Fruit fly (Drosophila melanogaster) whole organism, adult: ENCODE measurements around the gene bif.

Experiments
- CG11617 ChIP-seq: fragments of 200-800 bp; sonication (Bioruptor generic); optimal IDR thresholded peaks from 2 replicates; lab custom pipeline; 2017; ENCODE audit warnings: mild to moderate bottlenecking, missing biosample characterization, missing genetic modification reagents, missing genetic modification characterization
- CG12768 ChIP-seq: fragments of 200-800 bp; sonication (Bioruptor generic); optimal IDR thresholded peaks from 2 replicates; lab custom pipeline; 2017; ENCODE audit warnings: missing biosample characterization, missing genetic modification characterization, mild to moderate bottlenecking, moderate library complexity, missing genetic modification reagents
- CG14711 ChIP-seq: fragments of 200-800 bp; sonication (Bioruptor generic); optimal IDR thresholded peaks from 2 replicates; lab custom pipeline; 2018; ENCODE audit warnings: missing biosample characterization, mild to moderate bottlenecking, missing genetic modification characterization, moderate library complexity
- CG1620 ChIP-seq: fragments of 200-800 bp; sonication (Bioruptor generic); optimal IDR thresholded peaks from 2 replicates; lab custom pipeline; 2016; ENCODE audit warnings: missing biosample characterization, missing genetic modification characterization
- CG33017 ChIP-seq: fragments of 200-800 bp; sonication (Bioruptor generic); optimal IDR thresholded peaks from 2 replicates; lab custom pipeline; 2018; ENCODE audit warnings: missing biosample characterization, mild to moderate bottlenecking, missing genetic modification characterization, moderate library complexity
- CG5204 ChIP-seq: fragments of 200-800 bp; sonication (Bioruptor generic); optimal IDR thresholded peaks from 2 replicates; lab custom pipeline; 2016; ENCODE audit warnings: missing biosample characterization, missing genetic modification characterization
- CG7045 ChIP-seq: fragments of 200-800 bp; sonication (Bioruptor generic); optimal IDR thresholded peaks from 2 replicates; lab custom pipeline; 2017; ENCODE audit warnings: missing biosample characterization, mild to moderate bottlenecking, missing genetic modification characterization
- CG7101 ChIP-seq: fragments of 200-800 bp; sonication (Bioruptor generic); optimal IDR thresholded peaks from 2 replicates; lab custom pipeline; 2018; ENCODE audit warnings: missing biosample characterization, mild to moderate bottlenecking, missing genetic modification characterization, moderate library complexity
- Clk ChIP-seq: fragments of 200-800 bp; sonication (Bioruptor generic); optimal IDR thresholded peaks from 2 replicates; lab custom pipeline; 2017; ENCODE audit warnings: missing biosample characterization, missing genetic modification characterization
- Crg-1 ChIP-seq: fragments of 200-800 bp; sonication (Bioruptor generic); optimal IDR thresholded peaks from 2 replicates; lab custom pipeline; 2016; ENCODE audit warnings: missing biosample characterization, missing genetic modification characterization
- Hr96 ChIP-seq: fragments of 200-800 bp; sonication (Bioruptor generic); optimal IDR thresholded peaks from 2 replicates; lab custom pipeline; 2016; ENCODE audit warnings: missing biosample characterization, missing genetic modification characterization
- Mnt ChIP-seq: fragments of 200-800 bp; sonication (Bioruptor generic); optimal IDR thresholded peaks from 2 replicates; lab custom pipeline; 2016; ENCODE audit warnings: missing biosample characterization, mild to moderate bottlenecking, missing genetic modification characterization
- bab1 ChIP-seq: fragments of 200-800 bp; sonication (Bioruptor generic); optimal IDR thresholded peaks from 3 replicates; lab custom pipeline; 2019; ENCODE audit warnings: missing biosample characterization, mild to moderate bottlenecking, missing genetic modification characterization, moderate library complexity
- cic ChIP-seq: fragments of 200-800 bp; sonication (Bioruptor generic); optimal IDR thresholded peaks from 2 replicates; lab custom pipeline; 2017; ENCODE audit warnings: missing biosample characterization, mild to moderate bottlenecking, missing genetic modification characterization, moderate library complexity
- cnc ChIP-seq, 2 experiments: fragments of >200 bp; optimal IDR thresholded peaks; 2 replicates each; lab custom pipeline; 2017
- kay ChIP-seq: fragments of 200-800 bp; sonication (Bioruptor generic); peaks from one replicate; lab custom pipeline; 2016; ENCODE audit warnings: missing biosample characterization, missing genetic modification characterization, borderline replicate concordance
- ovo ChIP-seq: fragments of 200-800 bp; sonication (Bioruptor generic); optimal IDR thresholded peaks from 2 replicates; lab custom pipeline; 2016; ENCODE audit warnings: missing biosample characterization, missing genetic modification characterization
- pad ChIP-seq: fragments of 200-800 bp; sonication (Bioruptor generic); optimal IDR thresholded peaks from 3 replicates; lab custom pipeline; 2017; ENCODE audit warnings: missing biosample characterization, missing genetic modification characterization, mild to moderate bottlenecking, moderate library complexity, missing genetic modification reagents
- tj ChIP-seq: fragments of 200-800 bp; sonication (Bioruptor generic); optimal IDR thresholded peaks from 3 replicates; lab custom pipeline; 2017; ENCODE audit warnings: missing biosample characterization, mild to moderate bottlenecking, missing genetic modification characterization, moderate library complexity
- toe ChIP-seq: fragments of 200-800 bp; sonication (Bioruptor generic); optimal IDR thresholded peaks from 2 replicates; lab custom pipeline; 2016; ENCODE audit warnings: missing biosample characterization, missing genetic modification characterization

Gene bif

dm6 chrX:11731665-11732064 is 52.9 kb downstream of the bif start, which contains the start of gene inaF-C:
Gene inaF-C, minus strand, starts transcription at chrX:11731765.
- TF ChIP-seq cic (GFP tag; lab: Kevin White, UChicago): no peak
- no peak for TF ChIP-seq CG7045 (GFP tag; lab: Kevin White, UChicago)
- TF ChIP-seq CG11617 (GFP tag; lab: Kevin White, UChicago): no peak
- no peak for TF ChIP-seq CG5204 (GFP tag; lab: Kevin White, UChicago)
- TF ChIP-seq kay (GFP tag; lab: Kevin White, UChicago): no peak
- no peak for TF ChIP-seq toe (GFP tag; lab: Kevin White, UChicago)
- no peak for TF ChIP-seq Mnt (GFP tag; lab: Kevin White, UChicago)
- no peak for TF ChIP-seq CG7101 (tag; lab: Kevin White, UChicago)
- TF ChIP-seq bab1: no peak
- TF ChIP-seq Hr96 (GFP tag; lab: Kevin White, UChicago): no peak
- TF ChIP-seq tj (GFP tag; lab: Kevin White, UChicago): no peak
- no peak for TF ChIP-seq pad (GFP tag; lab: Kevin White, UChicago)

dm6 chrX:11732670-11733069 is 53.9 kb downstream of the bif start, which contains the start of gene inaF-B:
Gene inaF-B, minus strand, starts transcription at chrX:11732770.
- no peak for TF ChIP-seq Crg-1
- no peak for TF ChIP-seq pad (GFP tag; lab: Kevin White, UChicago)
- no peak for TF ChIP-seq toe (GFP tag; lab: Kevin White, UChicago)
- TF ChIP-seq Hr96 (GFP tag; lab: Kevin White, UChicago): no peak
- TF ChIP-seq kay (GFP tag; lab: Kevin White, UChicago): no peak
- no peak for TF ChIP-seq CG12768 (GFP tag; lab: Kevin White, UChicago)
- TF ChIP-seq tj (GFP tag; lab: Kevin White, UChicago): no peak
- no peak for TF ChIP-seq Mnt (GFP tag; lab: Kevin White, UChicago)
- TF ChIP-seq cic (GFP tag; lab: Kevin White, UChicago): no peak
- TF ChIP-seq bab1: no peak
- no peak for TF ChIP-seq CG7101 (tag; lab: Kevin White, UChicago)
- TF ChIP-seq CG11617 (GFP tag; lab: Kevin White, UChicago): no peak
- TF ChIP-seq CG1620: no peak
- no peak for TF ChIP-seq CG14711 (tag; lab: Kevin White, UChicago)
- TF ChIP-seq cnc (optimal IDR thresholded peaks at IDR 0.05; lab: Kevin White, UChicago): no peak
- no peak for TF ChIP-seq CG7045 (GFP tag; lab: Kevin White, UChicago)
- TF ChIP-seq CG33017 (tag; lab: Kevin White, UChicago): no peak
- no peak for TF ChIP-seq CG5204 (GFP tag; lab: Kevin White, UChicago)
- no peak for TF ChIP-seq ovo (GFP tag; lab: Kevin White, UChicago)
- TF ChIP-seq Clk (GFP tag; lab: Kevin White, UChicago): no peak

- no peak for TF ChIP-seq cnc (optimal IDR thresholded peaks at IDR 0.05; lab: Kevin White, UChicago)
- TF ChIP-seq Crg-1: no peak
- TF ChIP-seq CG12768 (GFP tag; lab: Kevin White, UChicago): no peak
- no peak for TF ChIP-seq tj (GFP tag; lab: Kevin White, UChicago)
- no peak for TF ChIP-seq kay (GFP tag; lab: Kevin White, UChicago)
- TF ChIP-seq CG33017 (tag; lab: Kevin White, UChicago): no peak
- no peak for TF ChIP-seq CG14711 (tag; lab: Kevin White, UChicago)
- TF ChIP-seq CG5204 (GFP tag; lab: Kevin White, UChicago): no peak
- no peak for TF ChIP-seq toe (GFP tag; lab: Kevin White, UChicago)
- TF ChIP-seq CG1620: no peak
- no peak for TF ChIP-seq bab1
- TF ChIP-seq CG11617 (GFP tag; lab: Kevin White, UChicago): no peak
- TF ChIP-seq cic (GFP tag; lab: Kevin White, UChicago): no peak
- no peak for TF ChIP-seq CG7045 (GFP tag; lab: Kevin White, UChicago)
- TF ChIP-seq Mnt (GFP tag; lab: Kevin White, UChicago): no peak
- TF ChIP-seq ovo (GFP tag; lab: Kevin White, UChicago): no peak
These were observed 55.0 kb downstream of the bif start, which contains the start of gene inaF-A for dm6 chrX:11733795-11734194. Gene inaF-A, minus strand, starts transcription at chrX:11733895.

- TF ChIP-seq Mnt (GFP tag; lab: Kevin White, UChicago): no peak
- TF ChIP-seq bab1: no peak
- TF ChIP-seq CG1620: no peak
- no peak for TF ChIP-seq CG12768 (GFP tag; lab: Kevin White, UChicago)
- no peak for TF ChIP-seq CG7101 (tag; lab: Kevin White, UChicago)
- TF ChIP-seq tj (GFP tag; lab: Kevin White, UChicago): no peak
- TF ChIP-seq pad (GFP tag; lab: Kevin White, UChicago): no peak
- no peak for TF ChIP-seq cnc (optimal IDR thresholded peaks at IDR 0.05; lab: Kevin White, UChicago)
- TF ChIP-seq CG5204 (GFP tag; lab: Kevin White, UChicago): no peak
- TF ChIP-seq toe (GFP tag; lab: Kevin White, UChicago): no peak
- TF ChIP-seq Hr96 (GFP tag; lab: Kevin White, UChicago): no peak
- no peak for TF ChIP-seq CG11617 (GFP tag; lab: Kevin White, UChicago)
- no peak for TF ChIP-seq CG14711 (tag; lab: Kevin White, UChicago)
These were observed 57.7 kb downstream of the bif start for dm6 chrX:11736421-11736820.
